Fruit fly (Drosophila melanogaster) whole organism, embryonic: Measurements from ENCODE around the gene Hr4.

Experiments
- CG10543 ChIP-seq: fragments of 200-800 bp; sonication (Bioruptor generic); optimal IDR thresholded peaks from 3 replicates; lab custom pipeline; 2017; ENCODE audit warnings: missing biosample characterization, mild to moderate bottlenecking, missing genetic modification characterization, moderate library complexity
- CG10654 ChIP-seq: fragments of 200-800 bp; sonication (Bioruptor generic); optimal IDR thresholded peaks from 2 replicates; lab custom pipeline; 2016; ENCODE audit warnings: missing biosample characterization, missing genetic modification characterization
- CG11085 ChIP-seq: fragments of 200-800 bp; sonication (Bioruptor generic); IDR thresholded peaks from 2 replicates; pipeline ENCODE4 v1.3.6; 2022; ENCODE audit warnings: missing biosample characterization, missing genetic modification characterization
- CG12299 ChIP-seq: fragments of 200-800 bp; sonication (Bioruptor generic); optimal IDR thresholded peaks from 2 replicates; lab custom pipeline; 2018; ENCODE audit warnings: missing biosample characterization, mild to moderate bottlenecking, missing genetic modification characterization
- CG12391 ChIP-seq: fragments of 200-800 bp; sonication (Bioruptor generic); optimal IDR thresholded peaks from 3 replicates; lab custom pipeline; 2018; ENCODE audit warnings: missing biosample characterization, mild to moderate bottlenecking, missing genetic modification characterization, moderate library complexity
- CG16863 ChIP-seq: fragments of 200-800 bp; sonication (Bioruptor generic); optimal IDR thresholded peaks from 3 replicates; lab custom pipeline; 2016; ENCODE audit warnings: missing biosample characterization, missing genetic modification characterization
- CG17328 ChIP-seq: fragments of 200-800 bp; sonication (Bioruptor generic); IDR thresholded peaks from 2 replicates; pipeline ENCODE4 v1.3.6; 2022; ENCODE audit warnings: missing biosample characterization, missing genetic modification characterization
- CG18599 ChIP-seq: fragments of 200-800 bp; sonication (Bioruptor generic); optimal IDR thresholded peaks from 3 replicates; lab custom pipeline; 2017; ENCODE audit warnings: missing biosample characterization, missing genetic modification characterization, mild to moderate bottlenecking, moderate library complexity, missing genetic modification reagents
- CG2116 ChIP-seq: fragments of 200-800 bp; sonication (Bioruptor generic); optimal IDR thresholded peaks from 3 replicates; lab custom pipeline; 2018; ENCODE audit warnings: missing biosample characterization, mild to moderate bottlenecking, missing genetic modification characterization
- CG3407 ChIP-seq: fragments of 200-800 bp; sonication (Bioruptor generic); optimal IDR thresholded peaks from 2 replicates; lab custom pipeline; 2018; ENCODE audit warnings: missing biosample characterization, mild to moderate bottlenecking, missing genetic modification characterization
- CG6683 ChIP-seq: fragments of 200-800 bp; sonication (Bioruptor generic); optimal IDR thresholded peaks from 2 replicates; lab custom pipeline; 2017; ENCODE audit warnings: missing biosample characterization, mild to moderate bottlenecking, missing genetic modification characterization, missing genetic modification reagents
- CG7271 ChIP-seq: fragments of 200-800 bp; sonication (Bioruptor generic); optimal IDR thresholded peaks from 2 replicates; lab custom pipeline; 2018; ENCODE audit warnings: missing biosample characterization, mild to moderate bottlenecking, missing genetic modification characterization, moderate library complexity
- CG7839 ChIP-seq: fragments of 200-800 bp; sonication (Bioruptor generic); optimal IDR thresholded peaks from 3 replicates; lab custom pipeline; 2018; ENCODE audit warnings: missing biosample characterization, mild to moderate bottlenecking, missing genetic modification characterization, moderate library complexity
- CG7987 ChIP-seq: fragments of 200-800 bp; sonication (Bioruptor generic); optimal IDR thresholded peaks from 2 replicates; lab custom pipeline; 2018; ENCODE audit warnings: missing biosample characterization, mild to moderate bottlenecking, missing genetic modification characterization, moderate library complexity
- CG8089 ChIP-seq: fragments of 200-800 bp; sonication (Bioruptor generic); optimal IDR thresholded peaks from 3 replicates; lab custom pipeline; 2016; ENCODE audit warnings: missing biosample characterization, missing genetic modification characterization
- CG8290 ChIP-seq, 3 experiments: fragments of 200-800 bp; sonication (Bioruptor generic); optimal IDR thresholded peaks; 2 replicates each; lab custom pipeline; 2016 to 2019; ENCODE audit warnings: missing biosample characterization in 3 of 3, missing genetic modification characterization in 3 of 3, mild to moderate bottlenecking in 2 of 3, moderate library complexity in 1 of 3
- CG8944 ChIP-seq: fragments of 200-800 bp; sonication (Bioruptor generic); optimal IDR thresholded peaks from 3 replicates; lab custom pipeline; 2016; ENCODE audit warnings: missing biosample characterization, missing genetic modification characterization
- CG9797 ChIP-seq: fragments of 200-800 bp; sonication (Bioruptor generic); optimal IDR thresholded peaks from 3 replicates; lab custom pipeline; 2018; ENCODE audit warnings: missing biosample characterization, mild to moderate bottlenecking, missing genetic modification characterization
- D19B ChIP-seq: fragments of 200-800 bp; sonication (Bioruptor generic); optimal IDR thresholded peaks from 2 replicates; lab custom pipeline; 2017; ENCODE audit warnings: missing biosample characterization, mild to moderate bottlenecking, missing genetic modification characterization
- Dad ChIP-seq: fragments of 200-800 bp; sonication (Bioruptor generic); optimal IDR thresholded peaks from 3 replicates; lab custom pipeline; 2016; ENCODE audit warnings: missing biosample characterization, missing genetic modification characterization
- GATAe ChIP-seq: fragments of 200-800 bp; sonication (Bioruptor generic); conservative IDR thresholded peaks from 2 replicates; pipeline ENCODE4 v1.3.6; 2022; ENCODE audit warnings: missing biosample characterization, missing genetic modification characterization
- Lhr ChIP-seq: fragments of 200-800 bp; sonication (Bioruptor generic); optimal IDR thresholded peaks from 3 replicates; lab custom pipeline; 2017; ENCODE audit warnings: mild to moderate bottlenecking, missing biosample characterization, missing genetic modification reagents, missing genetic modification characterization
- Med ChIP-seq: fragments of 200-800 bp; sonication (Bioruptor generic); peaks from one replicate; lab custom pipeline; 2016; ENCODE audit warnings: missing biosample characterization, missing genetic modification characterization, mild to moderate bottlenecking, inconsistent platforms, moderate library complexity
- NC2β ChIP-seq: fragments of 200-800 bp; sonication (Bioruptor generic); optimal IDR thresholded peaks from 2 replicates; lab custom pipeline; 2016; ENCODE audit warnings: missing biosample characterization, missing genetic modification characterization
- Oli ChIP-seq: fragments of 200-800 bp; sonication (Bioruptor generic); optimal IDR thresholded peaks from 2 replicates; lab custom pipeline; 2018; ENCODE audit warnings: missing biosample characterization, mild to moderate bottlenecking, missing genetic modification characterization, moderate library complexity
- Poxn ChIP-seq: fragments of 200-800 bp; sonication (Bioruptor generic); IDR thresholded peaks from 2 replicates; pipeline ENCODE4 v1.3.6; 2022; ENCODE audit warnings: missing biosample characterization, missing genetic modification characterization
- Ssrp ChIP-seq: fragments of 200-800 bp; sonication (Bioruptor generic); optimal IDR thresholded peaks from 2 replicates; lab custom pipeline; 2018; ENCODE audit warnings: missing biosample characterization, mild to moderate bottlenecking, missing genetic modification characterization, moderate library complexity
- Trl ChIP-seq, 3 experiments: fragments of >200 bp in 2 of 3; fragments of 200-800 bp in 1 of 3; sonication (Bioruptor generic) in 1 of 3; optimal IDR thresholded peaks; 2 replicates in 1 of 3; 3 replicates in 2 of 3; lab custom pipeline; 2016 to 2017; ENCODE audit warnings: missing biosample characterization in 1 of 3, missing genetic modification characterization in 1 of 3
- ase ChIP-seq: fragments of 200-800 bp; sonication (Bioruptor generic); IDR thresholded peaks from 3 replicates; pipeline ENCODE4 v1.3.6; 2022; ENCODE audit warnings: missing biosample characterization, missing genetic modification characterization
- btn ChIP-seq: fragments of 200-800 bp; sonication (Bioruptor generic); optimal IDR thresholded peaks from 2 replicates; lab custom pipeline; 2016; ENCODE audit warnings: missing biosample characterization, missing genetic modification characterization
- crc ChIP-seq: fragments of 200-800 bp; sonication (Bioruptor generic); optimal IDR thresholded peaks from 2 replicates; lab custom pipeline; 2016; ENCODE audit warnings: missing biosample characterization, missing genetic modification characterization
- crol ChIP-seq: fragments of 200-800 bp; sonication (Bioruptor generic); IDR thresholded peaks from 2 replicates; pipeline ENCODE4 v1.3.6; 2022; ENCODE audit warnings: missing biosample characterization, missing genetic modification characterization
- danr ChIP-seq: fragments of 200-800 bp; sonication (Bioruptor generic); IDR thresholded peaks from 2 replicates; pipeline ENCODE4 v1.3.6; 2022; ENCODE audit warnings: missing biosample characterization, missing genetic modification characterization
- grn ChIP-seq: fragments of 200-800 bp; sonication (Bioruptor generic); optimal IDR thresholded peaks from 3 replicates; lab custom pipeline; 2017; ENCODE audit warnings: missing biosample characterization, missing genetic modification characterization
- jigr1 ChIP-seq: fragments of 200-800 bp; sonication (Bioruptor generic); IDR thresholded peaks from 3 replicates; pipeline ENCODE4 v1.3.6; 2022; ENCODE audit warnings: missing biosample characterization, missing genetic modification characterization
- mld ChIP-seq: fragments of 200-800 bp; sonication (Bioruptor generic); IDR thresholded peaks from 3 replicates; pipeline ENCODE4 v1.3.6; 2022; ENCODE audit warnings: missing biosample characterization, missing genetic modification characterization; ENCODE audit not compliant: partially characterized antibody
- onecut ChIP-seq: fragments of 200-800 bp; sonication (Bioruptor generic); IDR thresholded peaks from 2 replicates; pipeline ENCODE4 v1.3.6; 2022; ENCODE audit warnings: missing biosample characterization, missing genetic modification characterization
- pfk ChIP-seq: fragments of 200-800 bp; sonication (Bioruptor generic); optimal IDR thresholded peaks from 2 replicates; lab custom pipeline; 2018; ENCODE audit warnings: missing biosample characterization, mild to moderate bottlenecking, missing genetic modification characterization, moderate library complexity
- phol ChIP-seq: fragments of 200-800 bp; sonication (Bioruptor generic); optimal IDR thresholded peaks from 3 replicates; lab custom pipeline; 2018; ENCODE audit warnings: missing biosample characterization, mild to moderate bottlenecking, missing genetic modification characterization, moderate library complexity
- pita ChIP-seq: fragments of 200-800 bp; sonication (Bioruptor generic); optimal IDR thresholded peaks from 2 replicates; lab custom pipeline; 2017; ENCODE audit warnings: missing biosample characterization, mild to moderate bottlenecking, missing genetic modification characterization
- sens ChIP-seq: fragments of 200-800 bp; sonication (Bioruptor generic); peaks from one replicate; lab custom pipeline; 2016; ENCODE audit warnings: missing biosample characterization, missing genetic modification characterization
- slbo ChIP-seq: fragments of 200-800 bp; sonication (Bioruptor generic); IDR thresholded peaks from 2 replicates; pipeline ENCODE4 v1.3.6; 2022; ENCODE audit warnings: missing biosample characterization, missing genetic modification characterization
- tio ChIP-seq: fragments of 200-800 bp; sonication (Bioruptor generic); optimal IDR thresholded peaks from 2 replicates; lab custom pipeline; 2017; ENCODE audit warnings: missing biosample characterization, missing genetic modification characterization, inconsistent platforms
- vfl ChIP-seq: fragments of 200-800 bp; sonication (Bioruptor generic); optimal IDR thresholded peaks from 2 replicates; lab custom pipeline; 2016; ENCODE audit warnings: missing biosample characterization, missing genetic modification characterization

Hr4 gene

dm6 chrX:1944245-1945114 is 2.7 kb downstream of the Hr4 start (continued):
- peak; percentile 95 for TF ChIP-seq Med (GFP tag; lab: Kevin White, UChicago)
- no peak for TF ChIP-seq CG10543 (GFP tag; lab: Kevin White, UChicago)
- TF ChIP-seq slbo: peak; percentile 73

DNA sequence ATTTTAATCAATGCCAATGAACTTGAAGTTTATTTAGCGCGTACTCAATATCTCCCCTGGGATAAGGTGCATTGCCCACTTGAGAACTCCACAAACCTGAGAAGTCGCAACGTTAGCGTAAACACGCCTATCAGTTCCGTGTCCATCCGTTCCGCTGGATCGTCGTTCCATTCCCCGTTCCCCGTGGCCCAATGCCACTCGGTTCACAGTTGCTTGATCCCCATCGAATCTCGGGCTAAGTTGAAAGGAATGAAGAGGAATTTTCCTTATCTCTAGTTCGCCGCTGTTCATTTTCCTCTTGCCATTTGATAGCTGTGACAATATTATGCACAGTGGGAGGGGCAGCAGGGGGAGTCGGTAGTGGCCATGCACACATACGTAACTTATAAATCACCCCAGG is 3.5 kb downstream of the Hr4 start:
- peak; percentile 41; the same call in 1 of the 2 replicates for TF ChIP-seq crol
- no peak for TF ChIP-seq CG7839
- peak; percentile 74 for TF ChIP-seq CG8290 (GFP tag; optimal IDR thresholded peaks at IDR 0.05; lab: Kevin White, UChicago)
- TF ChIP-seq CG8290 (tag; optimal IDR thresholded peaks at IDR 0.05; lab: Kevin White, UChicago): peak in 1 of 2 experiments; percentile 49
- peak; percentile 89 for TF ChIP-seq pfk (GFP tag; lab: Kevin White, UChicago)
- peak; percentile 26 for TF ChIP-seq sens (GFP tag; lab: Kevin White, UChicago)
- TF ChIP-seq Trl (optimal IDR thresholded peaks at IDR 0.05; lab: Kevin White, UChicago): no peak
- TF ChIP-seq Trl (GFP tag; optimal IDR thresholded peaks at IDR 0.05; lab: Kevin White, UChicago): no peak

DNA sequence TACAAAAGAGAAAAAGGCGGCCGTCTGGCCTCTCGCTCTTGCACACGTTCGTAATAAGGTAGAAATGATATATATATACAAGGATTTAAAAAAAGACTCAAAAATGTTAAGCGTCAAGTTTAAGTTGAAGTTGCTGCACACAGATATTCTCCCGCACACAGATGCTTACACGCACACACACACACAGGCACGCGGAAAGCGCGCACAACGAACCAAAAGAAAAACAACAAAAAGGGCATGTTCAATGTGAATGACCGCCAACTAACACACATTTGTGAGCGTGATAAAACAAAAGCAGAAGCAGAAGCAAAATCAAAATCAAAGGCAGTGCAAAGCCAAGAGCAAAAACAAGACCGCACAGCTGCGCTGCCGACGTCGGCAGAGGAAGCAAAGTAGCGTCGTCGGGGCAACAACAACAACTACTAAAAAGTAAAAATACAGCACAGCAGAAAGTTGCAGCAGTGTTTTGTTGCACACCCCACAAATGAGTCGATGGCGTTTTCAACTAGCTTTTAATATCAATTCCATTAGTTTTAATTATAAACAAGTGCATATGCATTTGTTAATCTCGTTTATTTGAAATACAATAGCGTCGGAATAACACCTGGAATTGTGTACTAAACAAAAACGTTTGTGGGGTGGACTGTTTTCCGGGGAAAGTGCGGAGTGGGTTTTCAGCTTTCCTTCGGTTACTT is 5.6 kb downstream of the Hr4 start:
- peak; percentile 97 for TF ChIP-seq btn (GFP tag; lab: Kevin White, UChicago)
- TF ChIP-seq Oli (tag; lab: Kevin White, UChicago): peak; percentile 96
- peak; percentile 97 for TF ChIP-seq NC2β (GFP tag; lab: Kevin White, UChicago)
- TF ChIP-seq grn (GFP tag; lab: Kevin White, UChicago): peak; percentile 68
- TF ChIP-seq CG12299 (tag; lab: Kevin White, UChicago): peak; percentile 95
- peak; percentile 90 for TF ChIP-seq Dad
- TF ChIP-seq phol (tag; lab: Kevin White, UChicago): peak; percentile 97
- TF ChIP-seq vfl (GFP tag; lab: Kevin White, UChicago): peak; percentile 88
- TF ChIP-seq CG2116 (GFP tag; lab: Kevin White, UChicago): peak; percentile 82
- peak; percentile 96 for TF ChIP-seq Lhr
- TF ChIP-seq Poxn (GFP tag; lab: Robert Waterston, UW): peak; percentile 10; the same call in 1 of the 2 replicates
- peak; percentile 94 for TF ChIP-seq CG8944 (GFP tag; lab: Kevin White, UChicago)
- peak; percentile 84 for TF ChIP-seq CG6683 (GFP tag; lab: Kevin White, UChicago)
- TF ChIP-seq CG3407 (GFP tag; lab: Kevin White, UChicago): peak; percentile 97
- TF ChIP-seq crc: peak; percentile 93
- TF ChIP-seq D19B (GFP tag; lab: Kevin White, UChicago): peak; percentile 67
- peak; percentile 57 for TF ChIP-seq CG9797 (GFP tag; lab: Kevin White, UChicago)
- TF ChIP-seq CG8089: peak; percentile 97
- TF ChIP-seq mld: no peak
- TF ChIP-seq CG11085 (GFP tag; lab: Robert Waterston, UW): peak; percentile 80
- peak; percentile 93 for TF ChIP-seq CG10654 (GFP tag; lab: Kevin White, UChicago)
- peak; percentile 98 for TF ChIP-seq CG17328 (GFP tag; lab: Robert Waterston, UW)
- peak; percentile 41 for TF ChIP-seq GATAe (GFP tag; lab: Robert Waterston, UW)
- no peak for TF ChIP-seq pita (GFP tag; lab: Kevin White, UChicago)
- TF ChIP-seq CG18599 (GFP tag; lab: Kevin White, UChicago): peak; percentile 94
- peak; percentile 98 for TF ChIP-seq CG12391 (tag; lab: Kevin White, UChicago)
- TF ChIP-seq ase (GFP tag; lab: Robert Waterston, UW): peak; percentile 95
- peak; percentile 96 for TF ChIP-seq CG16863 (GFP tag; lab: Kevin White, UChicago)
- TF ChIP-seq onecut: peak; percentile 93
- TF ChIP-seq CG7271 (tag; lab: Kevin White, UChicago): peak; percentile 94
- peak; percentile 75 for TF ChIP-seq danr (GFP tag; lab: Robert Waterston, UW)
- TF ChIP-seq tio (GFP tag; lab: Kevin White, UChicago): peak; percentile 94
- TF ChIP-seq CG7987: peak; percentile 87
- TF ChIP-seq jigr1 (GFP tag; lab: Robert Waterston, UW): peak; percentile 79
- TF ChIP-seq Ssrp (tag; lab: Kevin White, UChicago): peak; percentile 97
